ENCODE assay signal across 4 worm cellular contexts in genomic region chrV:2068728-2069443, ce11.
A peak's percentile ranks its signal among the peaks of the same experiment; 100 is the strongest.
TF ChIP-seq lines count a peak whose summit lies in the region.

No protein-coding gene starts in this region.

TF ChIP-seq in whole organism, L1 larva, 84 proteins besides CTCF, POLR2A, EP300 and RAD21:
- TF ChIP-seq fkh-8 (tag; optimal IDR thresholded peaks at IDR 0.05; lab: Kevin White, UChicago), result no peak
- TF ChIP-seq mep-1 (tag; optimal IDR thresholded peaks at IDR 0.05; lab: Kevin White, UChicago), result peak; percentile 13
- TF ChIP-seq nhr-85 (tag; lab: Kevin White, UChicago), result peak; percentile 22

TF ChIP-seq in whole organism, L3 larva, 47 proteins besides CTCF, POLR2A, EP300 and RAD21:
- TF ChIP-seq ama-1 (optimal IDR thresholded peaks at IDR 0.05; lab: Kevin White, UChicago), result peak; percentile 21
- TF ChIP-seq ztf-11 (tag; optimal IDR thresholded peaks at IDR 0.05; lab: Kevin White, UChicago), result no peak
TF ChIP-seq in whole organism, L3 larva: peak in this region for 1.

TF ChIP-seq in whole organism, L4 larva, 104 proteins besides CTCF, POLR2A, EP300 and RAD21:
- TF ChIP-seq daf-19 (GFP tag; conservative IDR thresholded peaks at IDR 0.05; lab: Robert Waterston, UW), result no peak
- TF ChIP-seq ZK337.2 (GFP tag; IDR thresholded peaks at IDR 0.05; lab: Robert Waterston, UW), result no peak
- no peak for TF ChIP-seq lin-39 (tag; optimal IDR thresholded peaks at IDR 0.05; lab: Kevin White, UChicago)
- TF ChIP-seq aha-1 (tag; lab: Kevin White, UChicago), result peak; percentile 67
- TF ChIP-seq ceh-20 (GFP tag; IDR thresholded peaks at IDR 0.05; lab: Robert Waterston, UW), result no peak
- peak; percentile 17 for TF ChIP-seq F49E8.2 (tag; optimal IDR thresholded peaks at IDR 0.05; lab: Kevin White, UChicago; ENCODE audit: borderline replicate concordance)
- TF ChIP-seq lin-38 (GFP tag; IDR thresholded peaks at IDR 0.05; lab: Robert Waterston, UW), result peak; percentile 12; the same call in 1 of the 2 replicates
- TF ChIP-seq nhr-6 (tag; optimal IDR thresholded peaks at IDR 0.05; lab: Kevin White, UChicago), result no peak
- TF ChIP-seq dve-1 (tag; optimal IDR thresholded peaks at IDR 0.05; lab: Kevin White, UChicago; ENCODE audit: insufficient read depth), result no peak
- TF ChIP-seq ztf-7 (tag; optimal IDR thresholded peaks at IDR 0.05; lab: Kevin White, UChicago), result no peak
- TF ChIP-seq fkh-10 (GFP tag; optimal IDR thresholded peaks at IDR 0.05; lab: Kevin White, UChicago), result no peak
- TF ChIP-seq ceh-62 (tag; optimal IDR thresholded peaks at IDR 0.05; lab: Kevin White, UChicago), result no peak
- TF ChIP-seq sdz-12 (GFP tag; optimal IDR thresholded peaks at IDR 0.05; lab: Kevin White, UChicago), result no peak
- no peak for TF ChIP-seq F44E2.7 (GFP tag; IDR thresholded peaks at IDR 0.05; lab: Robert Waterston, UW)
- TF ChIP-seq hlh-11 (tag; optimal IDR thresholded peaks at IDR 0.05; lab: Kevin White, UChicago), result no peak
- TF ChIP-seq zip-11 (GFP tag; IDR thresholded peaks at IDR 0.05; lab: Robert Waterston, UW), result no peak
- TF ChIP-seq zip-2 (tag; optimal IDR thresholded peaks at IDR 0.05; lab: Kevin White, UChicago), result no peak
- peak; percentile 16; the same call in 1 of the 2 replicates for TF ChIP-seq set-16 (GFP tag; IDR thresholded peaks at IDR 0.05; lab: Robert Waterston, UW)
- 0 out of 2 replicates have a peak, but pooled peaks have one; percentile 28 for TF ChIP-seq dmd-8 (GFP tag; IDR thresholded peaks at IDR 0.05; lab: Robert Waterston, UW)
- TF ChIP-seq ama-1 (optimal IDR thresholded peaks at IDR 0.05; lab: Kevin White, UChicago), result no peak
- TF ChIP-seq pha-4 (GFP tag; IDR thresholded peaks at IDR 0.05; lab: Robert Waterston, UW), result peak; percentile 14; the same call in 1 of the 2 replicates
- TF ChIP-seq pha-4 (tag; optimal IDR thresholded peaks at IDR 0.05; lab: Kevin White, UChicago), result no peak
- TF ChIP-seq ceh-32 (tag; optimal IDR thresholded peaks at IDR 0.05; lab: Kevin White, UChicago; ENCODE audit: poor library complexity), result no peak
- no peak for TF ChIP-seq daf-12 (tag; optimal IDR thresholded peaks at IDR 0.05; lab: Kevin White, UChicago)
- TF ChIP-seq T20F7.1 (GFP tag; optimal IDR thresholded peaks at IDR 0.05; lab: Kevin White, UChicago), result no peak

TF ChIP-seq in whole organism, young adult, 124 proteins besides CTCF, POLR2A, EP300 and RAD21:
- peak; percentile 8 for TF ChIP-seq tbp1 (GFP tag; optimal IDR thresholded peaks at IDR 0.05; lab: Kevin White, UChicago)
- peak; percentile 28 for TF ChIP-seq snpc-1.3 (tag; optimal IDR thresholded peaks at IDR 0.05; lab: Kevin White, UChicago; ENCODE audit: insufficient read depth)
- peak; percentile 7; the same call in 1 of the 2 replicates for TF ChIP-seq lin-26 (GFP tag; IDR thresholded peaks at IDR 0.05; lab: Robert Waterston, UW)
- TF ChIP-seq lin-54 (GFP tag; optimal IDR thresholded peaks at IDR 0.05; lab: Kevin White, UChicago), result no peak
- TF ChIP-seq mxl-1 (tag; optimal IDR thresholded peaks at IDR 0.05; lab: Kevin White, UChicago), result peak; percentile 8
- TF ChIP-seq zfh-2 (GFP tag; conservative IDR thresholded peaks at IDR 0.05; lab: Robert Waterston, UW), result peak; percentile 62
- TF ChIP-seq attf-6 (GFP tag; IDR thresholded peaks at IDR 0.05; lab: Robert Waterston, UW), result 0 out of 2 replicates have a peak, but pooled peaks have one; percentile 40
- peak; percentile 58 for TF ChIP-seq ekl-4 (GFP tag; IDR thresholded peaks at IDR 0.05; lab: Robert Waterston, UW)
- TF ChIP-seq dox-1 (GFP tag; IDR thresholded peaks at IDR 0.05; lab: Robert Waterston, UW), result peak; percentile 32; the same call in 1 of the 2 replicates
- peak; percentile 13 for TF ChIP-seq snpc-3.4 (tag; optimal IDR thresholded peaks at IDR 0.05; lab: Kevin White, UChicago)
- no peak for TF ChIP-seq die-1 (tag; optimal IDR thresholded peaks at IDR 0.05; lab: Kevin White, UChicago)
- TF ChIP-seq hmg-20 (GFP tag; IDR thresholded peaks at IDR 0.05; lab: Robert Waterston, UW), result no peak
- no peak for TF ChIP-seq K12H6.12 (tag; optimal IDR thresholded peaks at IDR 0.05; lab: Kevin White, UChicago)
- TF ChIP-seq madf-3 (GFP tag; IDR thresholded peaks at IDR 0.05; lab: Robert Waterston, UW), result peak; percentile 52; the same call in 1 of the 2 replicates
- TF ChIP-seq madf-6 (GFP tag; IDR thresholded peaks at IDR 0.05; lab: Robert Waterston, UW), result peak; percentile 50
- 0 out of 2 replicates have a peak, but pooled peaks have one; percentile 7 for TF ChIP-seq F33H1.4 (GFP tag; IDR thresholded peaks at IDR 0.05; lab: Robert Waterston, UW)
